Fruit fly (Drosophila melanogaster): Measurements from ENCODE around the gene Cds.

The Cds gene

DNA sequence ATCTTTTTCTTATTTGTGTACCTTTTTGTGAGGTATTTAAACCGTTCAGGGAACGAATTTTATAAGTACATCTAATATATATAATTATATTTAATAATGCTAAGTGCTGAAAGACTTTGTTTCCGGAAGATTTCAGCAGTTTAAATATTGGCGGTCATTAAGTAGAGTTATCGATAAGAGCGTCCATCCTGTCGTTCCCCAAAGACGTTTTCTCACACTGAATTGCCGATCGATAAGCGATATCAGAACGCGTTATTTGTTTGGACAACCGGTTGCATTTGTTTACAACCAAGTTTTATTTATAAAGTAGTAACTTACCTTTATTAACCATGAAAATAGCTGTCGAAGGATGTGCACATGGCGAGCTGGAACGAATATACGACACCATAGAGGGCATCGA lies 6.0 kb upstream of the Cds start, which contains the start of gene ldbr (continued):
- TF ChIP-seq CG7963 (GFP tag; IDR thresholded peaks at IDR 0.05; ENCODE audit: partially characterized antibody) = peak; percentile 56
- TF ChIP-seq Aef1 (GFP tag; IDR thresholded peaks at IDR 0.05) = no peak
- TF ChIP-seq CG17361 (GFP tag; IDR thresholded peaks at IDR 0.05) = no peak
- peak; percentile 39 for TF ChIP-seq CrebB (tag; optimal IDR thresholded peaks at IDR 0.05)
- no peak for TF ChIP-seq cad (GFP tag; optimal IDR thresholded peaks at IDR 0.05)
- peak; percentile 31 for TF ChIP-seq NfI (GFP tag; optimal IDR thresholded peaks at IDR 0.05)
- TF ChIP-seq mirr (GFP tag; optimal IDR thresholded peaks at IDR 0.05) = no peak
- no peak for TF ChIP-seq CG12155 (GFP tag; optimal IDR thresholded peaks at IDR 0.05)
- TF ChIP-seq CG4360 (GFP tag; IDR thresholded peaks at IDR 0.05) = no peak
- TF ChIP-seq CG11398 (GFP tag; optimal IDR thresholded peaks at IDR 0.05) = no peak
- TF ChIP-seq lilli (GFP tag; optimal IDR thresholded peaks at IDR 0.05) = peak; percentile 17
- TF ChIP-seq CG3163 (GFP tag; optimal IDR thresholded peaks at IDR 0.05) = no peak
- TF ChIP-seq CG6765 (GFP tag; optimal IDR thresholded peaks at IDR 0.05) = no peak
- TF ChIP-seq Sin3A (optimal IDR thresholded peaks at IDR 0.05) = no peak
- no peak for TF ChIP-seq Camta (GFP tag; optimal IDR thresholded peaks at IDR 0.05)
- peak; percentile 64 for TF ChIP-seq pzg (GFP tag; optimal IDR thresholded peaks at IDR 0.05)
- TF ChIP-seq danr (GFP tag; IDR thresholded peaks at IDR 0.05) = no peak
- TF ChIP-seq CG6813 (GFP tag; optimal IDR thresholded peaks at IDR 0.05) = no peak
- no peak for TF ChIP-seq bsh (GFP tag; optimal IDR thresholded peaks at IDR 0.05)
- TF ChIP-seq Ssrp (tag; optimal IDR thresholded peaks at IDR 0.05) = no peak
- no peak for TF ChIP-seq gsb (GFP tag; IDR thresholded peaks at IDR 0.05)
- no peak for TF ChIP-seq bcd (GFP tag; optimal IDR thresholded peaks at IDR 0.05)
- TF ChIP-seq Myb (GFP tag; optimal IDR thresholded peaks at IDR 0.05) = no peak
- TF ChIP-seq grn (GFP tag; optimal IDR thresholded peaks at IDR 0.05) = no peak
- TF ChIP-seq kay (GFP tag; optimal IDR thresholded peaks at IDR 0.05) = no peak
- TF ChIP-seq ara (GFP tag; IDR thresholded peaks at IDR 0.05) = no peak
- no peak for TF ChIP-seq rib (GFP tag; IDR thresholded peaks at IDR 0.05)
- TF ChIP-seq caup (GFP tag; optimal IDR thresholded peaks at IDR 0.05; ENCODE audit: severe bottlenecking) = peak; percentile 15
- TF ChIP-seq CG6175 (GFP tag; IDR thresholded peaks at IDR 0.05) = no peak
- TF ChIP-seq row (GFP tag; IDR thresholded peaks at IDR 0.05) = no peak
- TF ChIP-seq CG1603 (tag; optimal IDR thresholded peaks at IDR 0.05) = no peak
- TF ChIP-seq zfh2 (GFP tag; optimal IDR thresholded peaks at IDR 0.05) = no peak
- no peak for TF ChIP-seq Atf3 (GFP tag; optimal IDR thresholded peaks at IDR 0.05)
- no peak; the same call in 1 of the 2 replicates for TF ChIP-seq vvl (GFP tag; IDR thresholded peaks at IDR 0.05)
- TF ChIP-seq Dad (GFP tag; optimal IDR thresholded peaks at IDR 0.05) = no peak
- peak; percentile 30; the same call in 1 of the 3 replicates for TF ChIP-seq zen2 (GFP tag; IDR thresholded peaks at IDR 0.05; ENCODE audit: partially characterized antibody)
- TF ChIP-seq fd96Cb (tag; optimal IDR thresholded peaks at IDR 0.05) = no peak
- TF ChIP-seq Awh (GFP tag; IDR thresholded peaks at IDR 0.05) = no peak
- no peak for TF ChIP-seq sim (GFP tag; IDR thresholded peaks at IDR 0.05)
- peak; percentile 57; the same call in 2 of the 3 replicates for TF ChIP-seq CG6791 (GFP tag; IDR thresholded peaks at IDR 0.05; ENCODE audit: partially characterized antibody)
- TF ChIP-seq Dll (GFP tag; IDR thresholded peaks at IDR 0.05; ENCODE audit: partially characterized antibody) = peak; percentile 61; the same call in 3 of the 4 replicates
- TF ChIP-seq CG5953 (GFP tag; IDR thresholded peaks at IDR 0.05) = no peak
- 0 out of 3 replicates have a peak, but pooled peaks have one; percentile 29 for TF ChIP-seq ci (GFP tag; IDR thresholded peaks at IDR 0.05)
- no peak for TF ChIP-seq CG14014 (GFP tag; IDR thresholded peaks at IDR 0.05)
- TF ChIP-seq CG7271 (tag; optimal IDR thresholded peaks at IDR 0.05) = no peak
- TF ChIP-seq CG12219 (GFP tag; optimal IDR thresholded peaks at IDR 0.05) = no peak
- TF ChIP-seq trem (tag; optimal IDR thresholded peaks at IDR 0.05) = peak; percentile 49
- no peak for TF ChIP-seq salm (tag; optimal IDR thresholded peaks at IDR 0.05)
- TF ChIP-seq CG2120 (GFP tag; optimal IDR thresholded peaks at IDR 0.05) = peak; percentile 10
- no peak for TF ChIP-seq tap (tag; optimal IDR thresholded peaks at IDR 0.05)
- TF ChIP-seq Fer1 (GFP tag; optimal IDR thresholded peaks at IDR 0.05) = peak; percentile 56
- TF ChIP-seq CG6254 (GFP tag; optimal IDR thresholded peaks at IDR 0.05) = no peak
